Worm (Caenorhabditis elegans): ENCODE results near the gene cgh-1.

The cgh-1 gene

DNA sequence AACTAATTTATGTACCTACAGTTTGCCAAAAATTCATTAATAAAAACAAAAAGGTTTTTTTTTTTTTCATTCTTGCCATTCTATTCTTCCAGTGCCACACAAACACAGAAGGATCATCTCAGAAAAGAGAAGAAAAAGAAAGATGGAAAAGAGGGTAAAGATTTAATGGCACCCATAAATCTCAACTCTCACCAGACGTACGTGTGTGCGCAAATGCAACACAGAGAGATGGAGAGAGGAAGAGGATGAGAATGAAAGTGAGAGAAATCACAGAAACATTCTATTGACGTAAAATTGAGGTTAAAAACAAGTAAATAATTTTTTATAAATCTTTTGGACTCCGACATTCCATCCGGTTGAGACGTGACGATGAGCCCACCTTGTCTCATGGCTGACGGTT, 46.6 kb upstream of the cgh-1 start (continued):
- TF ChIP-seq ztf-11 (tag; optimal IDR thresholded peaks at IDR 0.05): no peak
- TF ChIP-seq blmp-1 (tag; optimal IDR thresholded peaks at IDR 0.05; ENCODE audit: insufficient read depth): peak; percentile 4
- TF ChIP-seq nhr-237 (tag; optimal IDR thresholded peaks at IDR 0.05): no peak

ce11 chrIII:7542037-7542436, 44.4 kb upstream of the cgh-1 start:
- TF ChIP-seq ztf-11 (tag; optimal IDR thresholded peaks at IDR 0.05) (no peak), C34F6.9 (tag; optimal IDR thresholded peaks at IDR 0.05) (no peak), elt-1 (tag; optimal IDR thresholded peaks at IDR 0.05) (no peak), ceh-82 (tag; optimal IDR thresholded peaks at IDR 0.05) (no peak)

ce11 chrIII:7536559-7536958, 38.9 kb upstream of the cgh-1 start, which contains the start of gene lin-39:
Gene lin-39 (minus strand): TSS chrIII:7536632.
- TF ChIP-seq F13H6.1 (tag; optimal IDR thresholded peaks at IDR 0.05) (no peak), unc-55 (GFP tag; optimal IDR thresholded peaks at IDR 0.05) (peak; percentile 35), mdl-1 (tag; optimal IDR thresholded peaks at IDR 0.05) (peak in 1 of 2 experiments; percentile 56), ama-1 (optimal IDR thresholded peaks at IDR 0.05) (no peak), Y55F3AM.14 (GFP tag; optimal IDR thresholded peaks at IDR 0.05) (no peak), lsy-2 (tag; optimal IDR thresholded peaks at IDR 0.05) (peak in 1 of 2 experiments; percentile 38), mab-5 (tag; optimal IDR thresholded peaks at IDR 0.05) (peak; percentile 36), ztf-1 (GFP tag; conservative IDR thresholded peaks at IDR 0.05) (no peak), snpc-4 (tag; optimal IDR thresholded peaks at IDR 0.05) (no peak), nhr-129 (tag; optimal IDR thresholded peaks at IDR 0.05) (peak; percentile 5)

ce11 chrIII:7535347-7535746, 37.7 kb upstream of the cgh-1 start:
- peak; percentile 54 for TF ChIP-seq mab-5 (tag; optimal IDR thresholded peaks at IDR 0.05)
- peak; percentile 55 for TF ChIP-seq unc-55 (GFP tag; optimal IDR thresholded peaks at IDR 0.05)
- no peak for TF ChIP-seq sma-9 (GFP tag; optimal IDR thresholded peaks at IDR 0.05)
- TF ChIP-seq sma-9 (tag; optimal IDR thresholded peaks at IDR 0.05): no peak

ce11 chrIII:7534648-7535047, 37.0 kb upstream of the cgh-1 start:
- peak; percentile 46 to 82 for TF ChIP-seq lsy-2 (tag; optimal IDR thresholded peaks at IDR 0.05)
- peak in 1 of 2 experiments; percentile 4 for TF ChIP-seq mdl-1 (tag; optimal IDR thresholded peaks at IDR 0.05)
- TF ChIP-seq nhr-77 (tag; optimal IDR thresholded peaks at IDR 0.05): no peak
- peak; percentile 64 for TF ChIP-seq unc-62 (GFP tag; optimal IDR thresholded peaks at IDR 0.05)
- TF ChIP-seq Y55F3AM.14 (GFP tag; optimal IDR thresholded peaks at IDR 0.05): no peak
- TF ChIP-seq sma-3 (GFP tag; optimal IDR thresholded peaks at IDR 0.05): no peak
- peak; percentile 34 for TF ChIP-seq ceh-16 (tag; optimal IDR thresholded peaks at IDR 0.05)
- peak; percentile 81 for TF ChIP-seq blmp-1 (tag; optimal IDR thresholded peaks at IDR 0.05; ENCODE audit: insufficient read depth)
- peak; percentile 63 for TF ChIP-seq lin-13 (GFP tag; optimal IDR thresholded peaks at IDR 0.05)
- no peak for TF ChIP-seq unc-39 (tag; optimal IDR thresholded peaks at IDR 0.05)
- TF ChIP-seq ztf-4 (tag; optimal IDR thresholded peaks at IDR 0.05): no peak
- TF ChIP-seq mab-5 (tag; optimal IDR thresholded peaks at IDR 0.05): peak; percentile 95
- TF ChIP-seq C34F6.9 (tag; optimal IDR thresholded peaks at IDR 0.05): peak; percentile 22
- TF ChIP-seq F13H6.1 (tag; optimal IDR thresholded peaks at IDR 0.05): peak; percentile 9
- TF ChIP-seq crh-2 (tag; optimal IDR thresholded peaks at IDR 0.05): peak; percentile 33
- TF ChIP-seq elt-1 (tag; optimal IDR thresholded peaks at IDR 0.05): no peak
- peak; percentile 25 for TF ChIP-seq nhr-25 (tag; optimal IDR thresholded peaks at IDR 0.05)
- no peak for TF ChIP-seq lin-39 (tag; optimal IDR thresholded peaks at IDR 0.05)
- peak; percentile 59 for TF ChIP-seq nhr-129 (tag; optimal IDR thresholded peaks at IDR 0.05)
- no peak for TF ChIP-seq nhr-237 (tag; optimal IDR thresholded peaks at IDR 0.05)
- peak; percentile 61 for TF ChIP-seq unc-55 (GFP tag; optimal IDR thresholded peaks at IDR 0.05)

DNA sequence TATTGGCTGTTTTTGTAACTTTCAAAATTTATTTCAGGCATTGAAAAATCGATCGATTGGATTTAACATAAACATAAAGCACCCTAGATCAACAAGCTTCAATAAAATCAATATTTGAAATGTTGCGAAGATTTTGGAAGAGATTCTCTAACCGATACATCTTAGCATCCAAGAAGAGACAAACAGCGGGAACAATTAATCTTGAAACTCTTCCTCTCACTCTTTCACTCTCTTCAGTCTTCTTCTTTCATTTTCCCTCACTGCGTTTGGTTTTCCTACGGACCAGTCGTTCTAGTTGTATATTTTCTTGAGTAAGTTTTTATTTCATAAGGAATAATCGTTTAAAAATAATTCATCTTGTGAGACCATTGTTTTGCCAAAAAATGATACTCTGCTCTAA, 35.4 kb upstream of the cgh-1 start:
- TF ChIP-seq dmd-4 (tag; optimal IDR thresholded peaks at IDR 0.05) (no peak), sma-3 (GFP tag; optimal IDR thresholded peaks at IDR 0.05) (no peak), egl-27 (tag; optimal IDR thresholded peaks at IDR 0.05) (no peak), skn-1 (tag; optimal IDR thresholded peaks at IDR 0.05) (no peak), zag-1 (tag; optimal IDR thresholded peaks at IDR 0.05) (no peak), mab-5 (tag; optimal IDR thresholded peaks at IDR 0.05) (peak; percentile 13), fos-1 (tag; optimal IDR thresholded peaks at IDR 0.05) (no peak), unc-62 (GFP tag; optimal IDR thresholded peaks at IDR 0.05) (no peak), unc-39 (tag; optimal IDR thresholded peaks at IDR 0.05) (no peak), ztf-4 (tag; optimal IDR thresholded peaks at IDR 0.05) (no peak), mdl-1 (tag; optimal IDR thresholded peaks at IDR 0.05) (no peak), F13H6.1 (tag; optimal IDR thresholded peaks at IDR 0.05) (no peak), aly-2 (tag; optimal IDR thresholded peaks at IDR 0.05) (no peak), ceh-16 (tag; optimal IDR thresholded peaks at IDR 0.05) (no peak), ama-1 (optimal IDR thresholded peaks at IDR 0.05) (no peak), ztf-11 (tag; optimal IDR thresholded peaks at IDR 0.05) (no peak), lin-13 (GFP tag; optimal IDR thresholded peaks at IDR 0.05) (no peak), lin-39 (tag; optimal IDR thresholded peaks at IDR 0.05) (no peak), blmp-1 (tag; optimal IDR thresholded peaks at IDR 0.05; ENCODE audit: insufficient read depth) (no peak), lsy-2 (tag; optimal IDR thresholded peaks at IDR 0.05) (peak in 1 of 2 experiments; percentile 8), elt-3 (tag; optimal IDR thresholded peaks at IDR 0.05) (no peak), alr-1 (tag; optimal IDR thresholded peaks at IDR 0.05) (no peak), unc-55 (GFP tag; optimal IDR thresholded peaks at IDR 0.05) (peak; percentile 54), snpc-4 (tag; optimal IDR thresholded peaks at IDR 0.05) (no peak)
